Fruit fly (Drosophila melanogaster) whole organism, pupa: Measurements from ENCODE around the gene CG43115.
A peak's percentile ranks its signal among the peaks of the same experiment; 100 is the strongest.

ENCODE experiments used
- CG10348 ChIP-seq: fragments of 200-800 bp; sonication (Bioruptor generic); IDR thresholded peaks from 2 replicates; pipeline ENCODE4 v1.3.6; 2022; ENCODE audit warnings: missing biosample characterization, missing genetic modification characterization
- CG12605 ChIP-seq: fragments of 200-800 bp; sonication (Bioruptor generic); IDR thresholded peaks from 2 replicates; pipeline ENCODE4 v1.3.6; 2022; ENCODE audit warnings: missing biosample characterization, missing genetic modification characterization
- CG13204 ChIP-seq: fragments of 200-800 bp; sonication (Bioruptor generic); optimal IDR thresholded peaks from 2 replicates; lab custom pipeline; 2018; ENCODE audit warnings: missing biosample characterization, mild to moderate bottlenecking, missing genetic modification characterization, moderate library complexity
- CG14655 ChIP-seq: fragments of 200-800 bp; sonication (Bioruptor generic); optimal IDR thresholded peaks from 3 replicates; lab custom pipeline; 2017; ENCODE audit warnings: mild to moderate bottlenecking, missing biosample characterization, missing genetic modification reagents, missing genetic modification characterization
- CG15710 ChIP-seq: fragments of 200-800 bp; sonication (Bioruptor generic); optimal IDR thresholded peaks from 2 replicates; lab custom pipeline; 2018; ENCODE audit warnings: missing biosample characterization, mild to moderate bottlenecking, missing genetic modification characterization, moderate library complexity
- CG17806 ChIP-seq: fragments of 200-800 bp; sonication (Bioruptor generic); optimal IDR thresholded peaks from 2 replicates; lab custom pipeline; 2018; ENCODE audit warnings: missing biosample characterization, mild to moderate bottlenecking, missing genetic modification characterization, moderate library complexity
- CG32121 ChIP-seq: fragments of 200-800 bp; sonication (Bioruptor generic); IDR thresholded peaks from 2 replicates; pipeline ENCODE4 v1.3.6; 2022; ENCODE audit warnings: missing biosample characterization, missing genetic modification characterization
- CG34367 ChIP-seq: fragments of 200-800 bp; sonication (Bioruptor generic); optimal IDR thresholded peaks from 2 replicates; lab custom pipeline; 2018; ENCODE audit warnings: missing biosample characterization, mild to moderate bottlenecking, missing genetic modification characterization
- CG4496 ChIP-seq: fragments of 200-800 bp; sonication (Bioruptor generic); IDR thresholded peaks from 3 replicates; pipeline ENCODE4 v1.3.6; 2022; ENCODE audit warnings: missing biosample characterization, missing genetic modification characterization
- CG8159 ChIP-seq: fragments of 200-800 bp; sonication (Bioruptor generic); optimal IDR thresholded peaks from 3 replicates; lab custom pipeline; 2018; ENCODE audit warnings: missing biosample characterization, mild to moderate bottlenecking, missing genetic modification characterization, moderate library complexity
- CG8301 ChIP-seq: fragments of 200-800 bp; sonication (Bioruptor generic); optimal IDR thresholded peaks from 2 replicates; lab custom pipeline; 2018; ENCODE audit warnings: missing biosample characterization, mild to moderate bottlenecking, missing genetic modification characterization
- CG9948 ChIP-seq: fragments of 200-800 bp; sonication (Bioruptor generic); optimal IDR thresholded peaks from 2 replicates; lab custom pipeline; 2018; ENCODE audit warnings: missing biosample characterization, mild to moderate bottlenecking, missing genetic modification characterization, moderate library complexity
- D1 ChIP-seq: fragments of 200-800 bp; sonication (Bioruptor generic); optimal IDR thresholded peaks from 2 replicates; lab custom pipeline; 2018; ENCODE audit warnings: missing biosample characterization, mild to moderate bottlenecking, missing genetic modification characterization, moderate library complexity
- Ets98B ChIP-seq: fragments of 200-800 bp; sonication (Bioruptor generic); IDR thresholded peaks from 2 replicates; pipeline ENCODE4 v1.3.6; 2022; ENCODE audit warnings: missing biosample characterization, missing genetic modification characterization
- Pif1A ChIP-seq: fragments of 200-800 bp; sonication (Bioruptor generic); optimal IDR thresholded peaks from 3 replicates; lab custom pipeline; 2016; ENCODE audit warnings: missing biosample characterization, missing genetic modification characterization
- Pif1B ChIP-seq: fragments of 200-800 bp; sonication (Bioruptor generic); optimal IDR thresholded peaks from 3 replicates; lab custom pipeline; 2016; ENCODE audit warnings: missing biosample characterization, missing genetic modification characterization
- Snoo ChIP-seq: fragments of 200-800 bp; sonication (Bioruptor generic); optimal IDR thresholded peaks from 3 replicates; lab custom pipeline; 2017; ENCODE audit warnings: missing biosample characterization, mild to moderate bottlenecking, missing genetic modification characterization, inconsistent platforms
- fd96Ca ChIP-seq: fragments of 200-800 bp; sonication (Bioruptor generic); IDR thresholded peaks from 3 replicates; pipeline ENCODE4 v1.3.6; 2022; ENCODE audit warnings: missing biosample characterization, missing genetic modification characterization
- gl ChIP-seq: fragments of 200-800 bp; sonication (Bioruptor generic); optimal IDR thresholded peaks from 2 replicates; lab custom pipeline; 2018; ENCODE audit warnings: missing biosample characterization, mild to moderate bottlenecking, missing genetic modification characterization

Gene CG43115

dm6 chrX:6054031-6054430 is 12.2 kb downstream of the CG43115 start:
- TF ChIP-seq Pif1A (GFP tag; lab: Kevin White, UChicago) = peak; percentile 16
- peak; percentile 34; the same call in 1 of the 3 replicates for TF ChIP-seq CG4496 (GFP tag; lab: Robert Waterston, UW)
- no peak; the same call in 2 of the 3 replicates for TF ChIP-seq fd96Ca (GFP tag; lab: Robert Waterston, UW)
- TF ChIP-seq CG8301 = peak; percentile 10
- TF ChIP-seq CG9948 (tag; lab: Kevin White, UChicago) = no peak
- peak; percentile 49 for TF ChIP-seq CG14655 (GFP tag; lab: Kevin White, UChicago)

- no peak for TF ChIP-seq Snoo (tag; lab: Kevin White, UChicago)
- peak; percentile 19 for TF ChIP-seq CG9948 (tag; lab: Kevin White, UChicago)
- TF ChIP-seq fd96Ca (GFP tag; lab: Robert Waterston, UW) = peak; percentile 43; the same call in 1 of the 3 replicates
- no peak for TF ChIP-seq CG10348 (GFP tag; lab: Robert Waterston, UW)
- TF ChIP-seq CG17806 (tag; lab: Kevin White, UChicago) = peak; percentile 0
- peak; percentile 3 for TF ChIP-seq CG8159 (tag; lab: Kevin White, UChicago)
- TF ChIP-seq CG14655 (GFP tag; lab: Kevin White, UChicago) = peak; percentile 68
- TF ChIP-seq CG8301 = peak; percentile 60
- TF ChIP-seq CG32121 (GFP tag; lab: Robert Waterston, UW) = 0 out of 2 replicates have a peak, but pooled peaks have one; percentile 18
These were observed 13.4 kb downstream of the CG43115 start for dm6 chrX:6052855-6053254.

- TF ChIP-seq CG9948 (tag; lab: Kevin White, UChicago) (peak; percentile 11), Pif1A (GFP tag; lab: Kevin White, UChicago) (no peak), Pif1B (GFP tag; lab: Kevin White, UChicago) (no peak), D1 (tag; lab: Kevin White, UChicago) (peak; percentile 21), CG14655 (GFP tag; lab: Kevin White, UChicago) (peak; percentile 53), CG32121 (GFP tag; lab: Robert Waterston, UW) (no peak), Ets98B (0 out of 2 replicates have a peak, but pooled peaks have one; percentile 8), CG13204 (GFP tag; lab: Kevin White, UChicago) (peak; percentile 20), CG8159 (tag; lab: Kevin White, UChicago) (no peak), CG12605 (GFP tag; lab: Robert Waterston, UW) (no peak), CG8301 (peak; percentile 9), CG4496 (GFP tag; lab: Robert Waterston, UW) (peak; percentile 42; the same call in 1 of the 3 replicates), gl (tag; lab: Kevin White, UChicago) (no peak), CG15710 (no peak), CG17806 (tag; lab: Kevin White, UChicago) (peak; percentile 7)
- TF ChIP-seq, all 21 proteins: peak for 8
These were observed 15.1 kb downstream of the CG43115 start for dm6 chrX:6050935-6051656.

- TF ChIP-seq gl (tag; lab: Kevin White, UChicago) (no peak), CG34367 (tag; lab: Kevin White, UChicago) (no peak), D1 (tag; lab: Kevin White, UChicago) (no peak)
These were observed 15.8 kb downstream of the CG43115 start, which contains the start of gene CG5921 for dm6 chrX:6050282-6050934. Gene CG5921, plus strand, starts transcription at chrX:6050828.

dm6 chrX:6039431-6040016 is 26.7 kb downstream of the CG43115 start, which contains the start of gene CG5937:
Gene CG5937, plus strand, starts transcription at chrX:6040005.
- TF ChIP-seq CG8159 (tag; lab: Kevin White, UChicago) = peak; percentile 2
- peak; percentile 14 for TF ChIP-seq CG14655 (GFP tag; lab: Kevin White, UChicago)
- no peak for TF ChIP-seq Snoo (tag; lab: Kevin White, UChicago)

dm6 chrX:6037180-6037946 is 28.9 kb downstream of the CG43115 start, which contains the start of the genes rux and MCTS1:
Gene rux, minus strand, starts transcription at chrX:6037800.
Gene MCTS1, plus strand, starts transcription at chrX:6037892.
- no peak for TF ChIP-seq CG4496 (GFP tag; lab: Robert Waterston, UW)
- peak; percentile 21 for TF ChIP-seq CG14655 (GFP tag; lab: Kevin White, UChicago)
- TF ChIP-seq fd96Ca (GFP tag; lab: Robert Waterston, UW) = peak; percentile 30; the same call in 1 of the 3 replicates
- TF ChIP-seq CG8159 (tag; lab: Kevin White, UChicago) = peak; percentile 8
- TF ChIP-seq D1 (tag; lab: Kevin White, UChicago) = no peak
- no peak for TF ChIP-seq CG9948 (tag; lab: Kevin White, UChicago)
